Fruit fly (Drosophila melanogaster): ENCODE measurements around the gene Cp15.

Gene Cp15

dm6 chr3L:8696487-8696954, 31.8 kb upstream of the Cp15 start (continued):
- TF ChIP-seq ATbp (GFP tag; optimal IDR thresholded peaks at IDR 0.05) (peak; percentile 93), CG31441 (GFP tag; IDR thresholded peaks at IDR 0.05) (peak; percentile 45; the same call in 1 of the 2 replicates), ewg (GFP tag; optimal IDR thresholded peaks at IDR 0.05) (peak; percentile 45), Optix (GFP tag; IDR thresholded peaks at IDR 0.05) (peak; percentile 34; the same call in 1 of the 3 replicates), YL-1 (GFP tag; optimal IDR thresholded peaks at IDR 0.05) (peak; percentile 48), CG14710 (tag; optimal IDR thresholded peaks at IDR 0.05) (peak; percentile 39), CG5953 (GFP tag; IDR thresholded peaks at IDR 0.05) (peak; percentile 79), so (GFP tag; IDR thresholded peaks at IDR 0.05) (peak; percentile 74; the same call in 2 of the 3 replicates), Oli (tag; optimal IDR thresholded peaks at IDR 0.05) (peak; percentile 40), Mad (GFP tag; optimal IDR thresholded peaks at IDR 0.05) (peak; percentile 63), CG17361 (GFP tag; IDR thresholded peaks at IDR 0.05) (peak; percentile 28; the same call in 1 of the 3 replicates), CG12236 (GFP tag; optimal IDR thresholded peaks at IDR 0.05) (no peak), B-H1 (GFP tag; IDR thresholded peaks at IDR 0.05) (no peak; the same call in 2 of the 3 replicates), gce (GFP tag; IDR thresholded peaks at IDR 0.05) (peak; percentile 54; the same call in 1 of the 3 replicates), Nf-YB (GFP tag; optimal IDR thresholded peaks at IDR 0.05) (peak; percentile 46), CG4404 (GFP tag; IDR thresholded peaks at IDR 0.05) (no peak), CG12769 (tag; optimal IDR thresholded peaks at IDR 0.05) (peak; percentile 86), CG11723 (GFP tag; optimal IDR thresholded peaks at IDR 0.05) (peak; percentile 79), Max (GFP tag; optimal IDR thresholded peaks at IDR 0.05) (peak; percentile 34), da (GFP tag; optimal IDR thresholded peaks at IDR 0.05) (no peak), stc (GFP tag; IDR thresholded peaks at IDR 0.05) (peak; percentile 48; the same call in 1 of the 2 replicates), Awh (GFP tag; IDR thresholded peaks at IDR 0.05) (peak; percentile 80; the same call in 1 of the 2 replicates), CG10267 (tag; optimal IDR thresholded peaks at IDR 0.05) (peak; percentile 1), CG11560 (tag; IDR thresholded peaks at IDR 0.05) (no peak), ken (GFP tag; IDR thresholded peaks at IDR 0.05) (peak; percentile 68; the same call in 2 of the 3 replicates), CG9609 (GFP tag; optimal IDR thresholded peaks at IDR 0.05) (peak; percentile 43), Sry-β (GFP tag; optimal IDR thresholded peaks at IDR 0.05) (peak; percentile 61), HHEX (GFP tag; optimal IDR thresholded peaks at IDR 0.05) (peak; percentile 87), CG3065 (GFP tag; optimal IDR thresholded peaks at IDR 0.05) (peak; percentile 35), CG3838 (GFP tag; optimal IDR thresholded peaks at IDR 0.05) (peak; percentile 16), pros (GFP tag; optimal IDR thresholded peaks at IDR 0.05) (peak; percentile 8), trh (GFP tag; optimal IDR thresholded peaks at IDR 0.05) (no peak), Dip3 (GFP tag; optimal IDR thresholded peaks at IDR 0.05) (no peak), BtbVII (GFP tag; optimal IDR thresholded peaks at IDR 0.05) (peak; percentile 82), CG15696 (tag; optimal IDR thresholded peaks at IDR 0.05) (peak; percentile 13), scrt (GFP tag; optimal IDR thresholded peaks at IDR 0.05) (peak; percentile 51), CG8944 (GFP tag; optimal IDR thresholded peaks at IDR 0.05) (no peak), Usf (GFP tag; optimal IDR thresholded peaks at IDR 0.05) (peak; percentile 36), CG9215 (GFP tag; IDR thresholded peaks at IDR 0.05) (no peak; the same call in 1 of the 2 replicates), amos (GFP tag; IDR thresholded peaks at IDR 0.05; ENCODE audit: partially characterized antibody) (peak; percentile 35; the same call in 1 of the 2 replicates), CG42726 (GFP tag; IDR thresholded peaks at IDR 0.05; ENCODE audit: partially characterized antibody) (0 out of 2 replicates have a peak, but pooled peaks have one; percentile 43), jigr1 (GFP tag; IDR thresholded peaks at IDR 0.05) (no peak), ham (GFP tag; IDR thresholded peaks at IDR 0.05) (peak; percentile 32; the same call in 1 of the 2 replicates), CG17359 (tag; optimal IDR thresholded peaks at IDR 0.05) (peak; percentile 76), CG18262 (tag; optimal IDR thresholded peaks at IDR 0.05) (peak; percentile 44), maf-S (GFP tag; optimal IDR thresholded peaks at IDR 0.05) (peak; percentile 4), Mes4 (GFP tag; optimal IDR thresholded peaks at IDR 0.05) (peak; percentile 28), CG30403 (GFP tag; optimal IDR thresholded peaks at IDR 0.05) (no peak), jumu (GFP tag; optimal IDR thresholded peaks at IDR 0.05) (peak; percentile 39), yki (optimal IDR thresholded peaks at IDR 0.05) (no peak)

Data from whole organism, embryonic.